Fruit fly (Drosophila melanogaster) whole organism, embryonic: ENCODE results near the gene CG11655.
A peak's percentile ranks its signal among the peaks of the same experiment; 100 is the strongest.

Experiments
- Awh ChIP-seq: fragments of 200-800 bp; sonication (Bioruptor generic); IDR thresholded peaks from 2 replicates; pipeline ENCODE4, ENCODE4 v1.3.6; 2022; ENCODE audit warnings: missing biosample characterization, missing genetic modification characterization
- CG11456 ChIP-seq: fragments of 200-800 bp; sonication (Bioruptor generic); IDR thresholded peaks from 3 replicates; pipeline ENCODE4 v1.3.6; 2022; ENCODE audit warnings: missing biosample characterization, missing genetic modification characterization
- CG11696 ChIP-seq: fragments of 200-800 bp; sonication (Bioruptor generic); IDR thresholded peaks from 2 replicates; pipeline ENCODE4 v1.3.6; 2022; ENCODE audit warnings: missing biosample characterization, missing genetic modification characterization
- CG11723 ChIP-seq: fragments of 200-800 bp; sonication (Bioruptor generic); optimal IDR thresholded peaks from 2 replicates; lab custom pipeline; 2017; ENCODE audit warnings: missing biosample characterization, mild to moderate bottlenecking, missing genetic modification characterization
- CG14014 ChIP-seq: fragments of 200-800 bp; sonication (Bioruptor generic); IDR thresholded peaks from 2 replicates; pipeline ENCODE4 v1.3.6; 2022; ENCODE audit warnings: missing biosample characterization, missing genetic modification characterization
- CG1529 ChIP-seq: fragments of 200-800 bp; sonication (Bioruptor generic); optimal IDR thresholded peaks from 3 replicates; lab custom pipeline; 2018; ENCODE audit warnings: missing biosample characterization, missing genetic modification characterization
- CG15479 ChIP-seq: fragments of 200-800 bp; sonication (Bioruptor generic); optimal IDR thresholded peaks from 3 replicates; lab custom pipeline; 2019; ENCODE audit warnings: missing biosample characterization, mild to moderate bottlenecking, missing genetic modification characterization, moderate library complexity
- CG15601 ChIP-seq: fragments of 200-800 bp; sonication (Bioruptor generic); optimal IDR thresholded peaks from 3 replicates; lab custom pipeline; 2019; ENCODE audit warnings: missing biosample characterization, mild to moderate bottlenecking, missing genetic modification characterization, moderate library complexity
- CG16813 ChIP-seq: fragments of 200-800 bp; sonication (Bioruptor generic); IDR thresholded peaks from 3 replicates; pipeline ENCODE4 v1.3.6; 2022; ENCODE audit warnings: missing biosample characterization, missing genetic modification characterization; ENCODE audit not compliant: partially characterized antibody
- CG17829 ChIP-seq: fragments of 200-800 bp; optimal IDR thresholded peaks from 2 replicates; lab custom pipeline; 2019; ENCODE audit warnings: missing biosample characterization, mild to moderate bottlenecking, missing genetic modification characterization, moderate library complexity
- CG2199 ChIP-seq: fragments of 200-800 bp; sonication (Bioruptor generic); IDR thresholded peaks from 3 replicates; pipeline ENCODE4 v1.3.6; 2022; ENCODE audit warnings: missing biosample characterization, missing genetic modification characterization
- CG2889 ChIP-seq: fragments of 200-800 bp; sonication (Bioruptor generic); IDR thresholded peaks from 3 replicates; pipeline ENCODE4 v1.3.6; 2022; ENCODE audit warnings: missing biosample characterization, missing genetic modification characterization
- CG30020 ChIP-seq: fragments of 200-800 bp; optimal IDR thresholded peaks from 2 replicates; lab custom pipeline; 2019; ENCODE audit warnings: missing biosample characterization, mild to moderate bottlenecking, missing genetic modification characterization, moderate library complexity
- CG31441 ChIP-seq: fragments of 200-800 bp; sonication (Bioruptor generic); IDR thresholded peaks from 2 replicates; pipeline ENCODE4 v1.3.6; 2022; ENCODE audit warnings: missing biosample characterization, missing genetic modification characterization
- CG33213 ChIP-seq: fragments of 200-800 bp; sonication (Bioruptor generic); optimal IDR thresholded peaks from 3 replicates; lab custom pipeline; 2016; ENCODE audit warnings: missing biosample characterization, missing genetic modification characterization
- CG3407 ChIP-seq: fragments of 200-800 bp; sonication (Bioruptor generic); optimal IDR thresholded peaks from 2 replicates; lab custom pipeline; 2018; ENCODE audit warnings: missing biosample characterization, mild to moderate bottlenecking, missing genetic modification characterization
- CG4820 ChIP-seq: fragments of 200-800 bp; sonication (Bioruptor generic); optimal IDR thresholded peaks from 3 replicates; lab custom pipeline; 2016; ENCODE audit warnings: missing biosample characterization, missing genetic modification characterization
- CG6813 ChIP-seq: fragments of 200-800 bp; sonication (Bioruptor generic); optimal IDR thresholded peaks from 2 replicates; lab custom pipeline; 2017; ENCODE audit warnings: missing biosample characterization, missing genetic modification characterization, mild to moderate bottlenecking, moderate library complexity, missing genetic modification reagents
- CG7271 ChIP-seq: fragments of 200-800 bp; sonication (Bioruptor generic); optimal IDR thresholded peaks from 2 replicates; lab custom pipeline; 2018; ENCODE audit warnings: missing biosample characterization, mild to moderate bottlenecking, missing genetic modification characterization, moderate library complexity
- CG7357 ChIP-seq: fragments of 200-800 bp; sonication (Bioruptor generic); IDR thresholded peaks from 3 replicates; pipeline ENCODE4 v1.3.6; 2022; ENCODE audit warnings: missing biosample characterization, missing genetic modification characterization
- CG8290 ChIP-seq, 3 experiments: fragments of 200-800 bp; sonication (Bioruptor generic); optimal IDR thresholded peaks; 2 replicates each; lab custom pipeline; 2016 to 2019; ENCODE audit warnings: missing biosample characterization in 3 of 3, missing genetic modification characterization in 3 of 3, mild to moderate bottlenecking in 2 of 3, moderate library complexity in 1 of 3
- CG9437 ChIP-seq: fragments of 200-800 bp; sonication (Bioruptor generic); optimal IDR thresholded peaks from 2 replicates; lab custom pipeline; 2018; ENCODE audit warnings: missing biosample characterization, mild to moderate bottlenecking, missing genetic modification characterization
- CTCF ChIP-seq: fragments of 200-800 bp; sonication (Bioruptor generic); optimal IDR thresholded peaks from 2 replicates; lab custom pipeline; 2017; ENCODE audit warnings: missing biosample characterization, mild to moderate bottlenecking, missing genetic modification characterization, moderate library complexity
- CkIIα-i1 ChIP-seq: fragments of 200-800 bp; sonication (Bioruptor generic); IDR thresholded peaks from 2 replicates; pipeline ENCODE4 v1.3.6; 2022; ENCODE audit warnings: missing biosample characterization, missing genetic modification characterization
- Drgx ChIP-seq: fragments of 200-800 bp; sonication (Bioruptor generic); IDR thresholded peaks from 2 replicates; pipeline ENCODE4 v1.3.6; 2022; ENCODE audit warnings: missing biosample characterization, missing genetic modification characterization
- Ets97D ChIP-seq: fragments of 200-800 bp; sonication (Bioruptor generic); optimal IDR thresholded peaks from 3 replicates; lab custom pipeline; 2016; ENCODE audit warnings: missing biosample characterization, missing genetic modification characterization
- HLHmδ ChIP-seq: fragments of 200-800 bp; sonication (Bioruptor generic); optimal IDR thresholded peaks from 2 replicates; lab custom pipeline; 2018; ENCODE audit warnings: missing biosample characterization, mild to moderate bottlenecking, missing genetic modification characterization, moderate library complexity
- Hr51 ChIP-seq, 2 experiments: fragments of 200-800 bp; sonication (Bioruptor generic); optimal IDR thresholded peaks; 2 replicates in 1 of 2; 3 replicates in 1 of 2; lab custom pipeline; 2016 to 2018; ENCODE audit warnings: missing biosample characterization in 2 of 2, missing genetic modification characterization in 2 of 2, mild to moderate bottlenecking in 1 of 2, moderate library complexity in 1 of 2
- Jarid2 ChIP-seq: fragments of 200-800 bp; sonication (Bioruptor generic); optimal IDR thresholded peaks from 3 replicates; lab custom pipeline; 2017; ENCODE audit warnings: mild to moderate bottlenecking, missing biosample characterization, missing genetic modification reagents, missing genetic modification characterization
- MBD-R2 ChIP-seq: fragments of 200-800 bp; sonication (Bioruptor generic); IDR thresholded peaks from 2 replicates; pipeline ENCODE4 v1.3.6; 2022; ENCODE audit warnings: missing biosample characterization, missing genetic modification characterization
- MESR4 ChIP-seq: fragments of 200-800 bp; sonication (Bioruptor generic); optimal IDR thresholded peaks from 2 replicates; lab custom pipeline; 2018; ENCODE audit warnings: missing biosample characterization, mild to moderate bottlenecking, missing genetic modification characterization, moderate library complexity
- MTF-1 ChIP-seq: fragments of 200-800 bp; sonication (Bioruptor generic); optimal IDR thresholded peaks from 2 replicates; lab custom pipeline; 2018; ENCODE audit warnings: missing biosample characterization, mild to moderate bottlenecking, missing genetic modification characterization, borderline replicate concordance
- Mes4 ChIP-seq: fragments of 200-800 bp; sonication (Bioruptor generic); optimal IDR thresholded peaks from 2 replicates; lab custom pipeline; 2016; ENCODE audit warnings: missing biosample characterization, missing genetic modification characterization
- NC2α ChIP-seq: fragments of 200-800 bp; sonication (Bioruptor generic); optimal IDR thresholded peaks from 2 replicates; lab custom pipeline; 2016; ENCODE audit warnings: missing biosample characterization, missing genetic modification characterization
- Sin3A ChIP-seq: fragments of >200 bp; optimal IDR thresholded peaks from 2 replicates; lab custom pipeline; 2018
- Stat92E ChIP-seq, 3 experiments: fragments of >200 bp in 2 of 3; fragments of 200-800 bp in 1 of 3; sonication (Bioruptor generic) in 1 of 3; optimal IDR thresholded peaks; 2 replicates each; lab custom pipeline; 2017 to 2019; ENCODE audit warnings: missing biosample characterization in 3 of 3, missing genetic modification characterization in 3 of 3, mild to moderate bottlenecking in 1 of 3, moderate library complexity in 1 of 3
- chm ChIP-seq: fragments of 200-800 bp; sonication (Bioruptor generic); IDR thresholded peaks from 2 replicates; pipeline ENCODE4 v1.3.6; 2022; ENCODE audit warnings: missing biosample characterization, missing genetic modification characterization
- dan ChIP-seq: fragments of 200-800 bp; sonication (Bioruptor generic); IDR thresholded peaks from 2 replicates; pipeline ENCODE4 v1.3.6; 2022; ENCODE audit warnings: missing biosample characterization, missing genetic modification characterization
- ems ChIP-seq: fragments of 200-800 bp; sonication (Bioruptor generic); optimal IDR thresholded peaks from 3 replicates; lab custom pipeline; 2016; ENCODE audit warnings: missing biosample characterization, missing genetic modification characterization
- fu2 ChIP-seq: fragments of 200-800 bp; sonication (Bioruptor generic); optimal IDR thresholded peaks from 2 replicates; lab custom pipeline; 2016; ENCODE audit warnings: missing biosample characterization, missing genetic modification characterization
- gce ChIP-seq: fragments of 200-800 bp; sonication (Bioruptor generic); IDR thresholded peaks from 3 replicates; pipeline ENCODE4 v1.3.6; 2022; ENCODE audit warnings: missing biosample characterization, missing genetic modification characterization
- gem ChIP-seq: fragments of 200-800 bp; sonication (Bioruptor generic); optimal IDR thresholded peaks from 2 replicates; lab custom pipeline; 2019; ENCODE audit warnings: missing biosample characterization, mild to moderate bottlenecking, missing genetic modification characterization, moderate library complexity
- hkb ChIP-seq, 2 experiments: fragments of 200-800 bp in 1 of 2; fragments of >200 bp in 1 of 2; sonication (Bioruptor generic) in 1 of 2; IDR thresholded peaks in 1 of 2; optimal IDR thresholded peaks in 1 of 2; 2 replicates each; pipeline versions ENCODE4 v1.3.6 to Lab custom; 2017 to 2022; ENCODE audit warnings: missing biosample characterization in 1 of 2, missing genetic modification characterization in 1 of 2
- jumu ChIP-seq: fragments of 200-800 bp; sonication (Bioruptor generic); optimal IDR thresholded peaks from 3 replicates; lab custom pipeline; 2016; ENCODE audit warnings: missing biosample characterization, missing genetic modification characterization
- lilli ChIP-seq: fragments of 200-800 bp; sonication (Bioruptor generic); optimal IDR thresholded peaks from 3 replicates; lab custom pipeline; 2016; ENCODE audit warnings: missing biosample characterization, missing genetic modification characterization
- schlank ChIP-seq: fragments of 200-800 bp; sonication (Bioruptor generic); optimal IDR thresholded peaks from 2 replicates; lab custom pipeline; 2018; ENCODE audit warnings: missing biosample characterization, mild to moderate bottlenecking, missing genetic modification characterization
- scrt ChIP-seq: fragments of 200-800 bp; sonication (Bioruptor generic); optimal IDR thresholded peaks from 2 replicates; lab custom pipeline; 2018; ENCODE audit warnings: missing biosample characterization, mild to moderate bottlenecking, missing genetic modification characterization, moderate library complexity
- zen ChIP-seq: fragments of 200-800 bp; sonication (Bioruptor generic); optimal IDR thresholded peaks from 3 replicates; lab custom pipeline; 2018; ENCODE audit warnings: missing biosample characterization, mild to moderate bottlenecking, missing genetic modification characterization, moderate library complexity
- zfh1 ChIP-seq: fragments of 200-800 bp; sonication (Bioruptor generic); IDR thresholded peaks from 3 replicates; pipeline ENCODE4 v1.3.6; 2022; ENCODE audit warnings: missing biosample characterization, missing genetic modification characterization

CG11655 gene

DNA sequence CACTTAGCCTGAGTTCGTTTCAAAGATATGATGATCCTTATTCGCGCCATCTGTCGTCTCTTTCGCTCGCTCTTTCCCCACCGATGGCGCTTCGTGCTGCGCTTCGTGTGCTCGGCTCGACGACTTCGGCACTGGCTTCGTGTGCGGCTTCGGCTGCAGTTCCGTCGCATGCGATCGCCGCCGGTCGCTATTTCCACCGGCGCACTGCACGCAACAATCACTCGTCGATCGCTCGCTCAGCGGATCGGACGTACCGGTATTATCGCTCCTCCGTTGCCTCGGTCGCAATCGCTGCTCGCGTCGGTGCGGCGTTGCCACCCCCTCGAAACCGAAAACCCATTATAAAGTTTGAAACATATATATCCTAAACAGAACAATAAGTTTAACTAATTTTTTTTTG lies 45.5 kb downstream of the CG11655 start (continued):
- TF ChIP-seq CG8290 (GFP tag; optimal IDR thresholded peaks at IDR 0.05; lab: Kevin White, UChicago): peak; percentile 51
- peak; percentile 79 to 85 for TF ChIP-seq CG8290 (tag; optimal IDR thresholded peaks at IDR 0.05; lab: Kevin White, UChicago)
- peak; percentile 49; the same call in 1 of the 3 replicates for TF ChIP-seq zfh1
- peak; percentile 9 for TF ChIP-seq NC2α (GFP tag; lab: Kevin White, UChicago)
- no peak for TF ChIP-seq CG3407 (GFP tag; lab: Kevin White, UChicago)
- no peak for TF ChIP-seq CG2889 (GFP tag; lab: Robert Waterston, UW)
- TF ChIP-seq Stat92E (GFP tag; optimal IDR thresholded peaks at IDR 0.05; lab: Kevin White, UChicago): peak in 1 of 3 experiments; percentile 32
- TF ChIP-seq CG1529: no peak
- peak in 1 of 2 experiments; percentile 0 for TF ChIP-seq Hr51 (GFP tag; optimal IDR thresholded peaks at IDR 0.05; lab: Kevin White, UChicago)
- peak; percentile 4 for TF ChIP-seq CG15601
- peak; percentile 75 for TF ChIP-seq HLHmδ (GFP tag; lab: Kevin White, UChicago)
- TF ChIP-seq CG7271 (tag; lab: Kevin White, UChicago): peak; percentile 7
- TF ChIP-seq MBD-R2 (GFP tag; lab: Robert Waterston, UW): 0 out of 2 replicates have a peak, but pooled peaks have one; percentile 12
- peak; percentile 77 for TF ChIP-seq CG15479 (GFP tag; lab: Kevin White, UChicago)
- no peak for TF ChIP-seq scrt (GFP tag; lab: Kevin White, UChicago)
- peak; percentile 14 for TF ChIP-seq MESR4 (GFP tag; lab: Kevin White, UChicago)
- TF ChIP-seq chm (GFP tag; lab: Robert Waterston, UW): peak; percentile 74; the same call in 1 of the 2 replicates
- no peak for TF ChIP-seq Sin3A
- TF ChIP-seq CG16813: no peak
- TF ChIP-seq Awh: peak; percentile 45; the same call in 1 of the 2 replicates
- peak; percentile 50 for TF ChIP-seq CTCF (GFP tag; lab: Kevin White, UChicago)
- peak; percentile 35 for TF ChIP-seq Ets97D (GFP tag; lab: Kevin White, UChicago)
- no peak for TF ChIP-seq lilli (GFP tag; lab: Kevin White, UChicago)
- peak; percentile 57 for TF ChIP-seq CG17829 (tag; lab: Kevin White, UChicago)
- TF ChIP-seq gem (tag; lab: Kevin White, UChicago): peak; percentile 4
- TF ChIP-seq gce (GFP tag; lab: Robert Waterston, UW): peak; percentile 46; the same call in 1 of the 3 replicates
- TF ChIP-seq CG2199 (GFP tag; lab: Robert Waterston, UW): peak; percentile 77; the same call in 1 of the 3 replicates
- peak; percentile 43; the same call in 1 of the 2 replicates for TF ChIP-seq CG14014 (GFP tag; lab: Robert Waterston, UW)
- TF ChIP-seq CG11723: peak; percentile 18
- 0 out of 2 replicates have a peak, but pooled peaks have one; percentile 17 for TF ChIP-seq CG31441 (GFP tag; lab: Robert Waterston, UW)
- 0 out of 2 replicates have a peak, but pooled peaks have one; percentile 20 for TF ChIP-seq CG11696 (GFP tag; lab: Robert Waterston, UW)
- peak; percentile 20 for TF ChIP-seq ems (GFP tag; lab: Kevin White, UChicago)
- TF ChIP-seq CG7357: 0 out of 3 replicates have a peak, but pooled peaks have one; percentile 17
- peak; percentile 3 for TF ChIP-seq zen
- TF ChIP-seq CG6813 (GFP tag; lab: Kevin White, UChicago): peak; percentile 5
- TF ChIP-seq CG33213: peak; percentile 13
- TF ChIP-seq dan (GFP tag; lab: Robert Waterston, UW): no peak
- TF ChIP-seq CkIIα-i1 (GFP tag; lab: Robert Waterston, UW): no peak
- no peak for TF ChIP-seq Drgx (GFP tag; lab: Robert Waterston, UW)
- no peak for TF ChIP-seq schlank (tag; lab: Kevin White, UChicago)
- peak; percentile 73; the same call in 1 of the 3 replicates for TF ChIP-seq CG11456 (GFP tag; lab: Robert Waterston, UW)
- TF ChIP-seq fu2 (GFP tag; lab: Kevin White, UChicago): no peak
- no peak for TF ChIP-seq CG4820 (GFP tag; lab: Kevin White, UChicago)
- TF ChIP-seq jumu (GFP tag; lab: Kevin White, UChicago): peak; percentile 27
- TF ChIP-seq Mes4: peak; percentile 33
- TF ChIP-seq Jarid2 (GFP tag; lab: Kevin White, UChicago): peak; percentile 86
- no peak for TF ChIP-seq CG30020 (tag; lab: Kevin White, UChicago)
- peak; percentile 47 for TF ChIP-seq MTF-1 (GFP tag; lab: Kevin White, UChicago)
- no peak for TF ChIP-seq hkb (optimal IDR thresholded peaks at IDR 0.05; lab: Kevin White, UChicago)
- peak; percentile 27; the same call in 1 of the 2 replicates for TF ChIP-seq hkb (GFP tag; IDR thresholded peaks at IDR 0.05; lab: Robert Waterston, UW)
- no peak for TF ChIP-seq CG9437 (GFP tag; lab: Kevin White, UChicago)
